Worm (Caenorhabditis elegans) whole organism, L2 larva: ENCODE measurements around the gene R07B1.6.

Source experiments
- F13H6.1 ChIP-seq: sonication (generic microtip); optimal IDR thresholded peaks from 2 replicates; lab custom pipeline; 2016; ENCODE audit warnings: missing genetic modification characterization, missing compliant biosample characterization
- alr-1 ChIP-seq: fragments of 150-350 bp; optimal IDR thresholded peaks from 2 replicates; lab custom pipeline; 2014; ENCODE audit warnings: missing biosample characterization, missing genetic modification characterization
- ama-1 ChIP-seq: fragments of 150-350 bp; optimal IDR thresholded peaks from 2 replicates; lab custom pipeline; 2018; ENCODE audit warnings: inconsistent platforms
- blmp-1 ChIP-seq: sonication (generic microtip); optimal IDR thresholded peaks from 2 replicates; lab custom pipeline; 2017; ENCODE audit warnings: missing genetic modification characterization, mild to moderate bottlenecking, missing compliant biosample characterization, antibody characterized with exemption, moderate library complexity; ENCODE audit not compliant: insufficient read depth
- egl-27 ChIP-seq: sonication (generic microtip); optimal IDR thresholded peaks from 3 replicates; lab custom pipeline; 2017; ENCODE audit warnings: missing biosample characterization, missing genetic modification reagents, missing genetic modification characterization
- elt-1 ChIP-seq: fragments of 150-350 bp; optimal IDR thresholded peaks from 2 replicates; lab custom pipeline; 2014; ENCODE audit warnings: missing biosample characterization, missing genetic modification characterization
- gmeb-1 ChIP-seq: fragments of 150-350 bp; optimal IDR thresholded peaks from 2 replicates; lab custom pipeline; 2014; ENCODE audit warnings: missing biosample characterization, missing genetic modification characterization
- lin-13 ChIP-seq: fragments of 150-350 bp; optimal IDR thresholded peaks from 2 replicates; lab custom pipeline; 2014; ENCODE audit warnings: missing biosample characterization, missing genetic modification reagents, missing genetic modification characterization
- lin-39 ChIP-seq: fragments of 150-350 bp; optimal IDR thresholded peaks from 2 replicates; lab custom pipeline; 2014; ENCODE audit warnings: missing biosample characterization, missing genetic modification reagents, missing genetic modification characterization
- nhr-10 ChIP-seq: sonication (generic microtip); optimal IDR thresholded peaks from 2 replicates; lab custom pipeline; 2017; ENCODE audit warnings: missing biosample characterization, missing genetic modification characterization
- nhr-21 ChIP-seq: fragments of 150-350 bp; optimal IDR thresholded peaks from 2 replicates; lab custom pipeline; 2014; ENCODE audit warnings: missing biosample characterization, missing genetic modification characterization
- zag-1 ChIP-seq: fragments of 150-350 bp; optimal IDR thresholded peaks from 2 replicates; lab custom pipeline; 2014; ENCODE audit warnings: missing biosample characterization, missing genetic modification characterization
- ztf-11 ChIP-seq: sonication (generic microtip); optimal IDR thresholded peaks from 2 replicates; lab custom pipeline; 2017; ENCODE audit warnings: missing biosample characterization, missing genetic modification characterization

- no peak for TF ChIP-seq ama-1 (lab: Kevin White, UChicago)
- TF ChIP-seq blmp-1 (tag; lab: Kevin White, UChicago), result no peak
- TF ChIP-seq nhr-21 (tag; lab: Kevin White, UChicago), result no peak
- TF ChIP-seq lin-13 (GFP tag; lab: Kevin White, UChicago), result no peak
- TF ChIP-seq zag-1 (tag; lab: Kevin White, UChicago), result no peak
- no peak for TF ChIP-seq nhr-10 (tag; lab: Kevin White, UChicago)
- no peak for TF ChIP-seq gmeb-1 (tag; lab: Kevin White, UChicago)
- no peak for TF ChIP-seq egl-27 (tag; lab: Kevin White, UChicago)
- TF ChIP-seq ztf-11 (tag; lab: Kevin White, UChicago), result no peak
- TF ChIP-seq elt-1 (tag; lab: Kevin White, UChicago), result no peak
- TF ChIP-seq F13H6.1 (tag; lab: Kevin White, UChicago), result no peak
- no peak for TF ChIP-seq lin-39
- TF ChIP-seq alr-1 (tag; lab: Kevin White, UChicago), result no peak
Measured at ce11 chrX:9882572-9882971, 16.1 kb downstream of the R07B1.6 start.
